Fruit fly (Drosophila melanogaster): ENCODE results near the gene Ret.

- TF ChIP-seq Mnt (GFP tag; optimal IDR thresholded peaks at IDR 0.05) (no peak), CG7101 (tag; optimal IDR thresholded peaks at IDR 0.05) (no peak), toe (GFP tag; optimal IDR thresholded peaks at IDR 0.05) (no peak), bab1 (GFP tag; optimal IDR thresholded peaks at IDR 0.05) (no peak), kay (GFP tag; ENCODE audit: borderline replicate concordance) (no peak), CG14711 (tag; optimal IDR thresholded peaks at IDR 0.05) (no peak), cic (GFP tag; optimal IDR thresholded peaks at IDR 0.05) (no peak), CG7045 (GFP tag; optimal IDR thresholded peaks at IDR 0.05) (no peak), tj (GFP tag; optimal IDR thresholded peaks at IDR 0.05) (no peak), Hr96 (GFP tag; optimal IDR thresholded peaks at IDR 0.05) (no peak), Clk (GFP tag; optimal IDR thresholded peaks at IDR 0.05) (no peak), cnc (optimal IDR thresholded peaks at IDR 0.05) (no peak), CG33017 (tag; optimal IDR thresholded peaks at IDR 0.05) (no peak)
Measured at dm6 chr2L:21202702-21203101, 4.1 kb upstream of the Ret start, which contains the start of gene CG31988.

All from whole organism, adult.